Worm (Caenorhabditis elegans) whole organism, L4/young adult: ENCODE results near the gene col-171.

Experiments
- W03F9.2 ChIP-seq: fragments of 150-350 bp; optimal IDR thresholded peaks from 2 replicates; lab custom pipeline; 2014; ENCODE audit warnings: missing biosample characterization, missing genetic modification characterization
- him-1 ChIP-seq: sonication (generic microtip); optimal IDR thresholded peaks from 2 replicates; lab custom pipeline; 2016; ENCODE audit warnings: missing genotype, missing genetic modification reagents, missing genetic modification characterization, missing compliant biosample characterization

ce11 chrX:6328860-6329259, 5.2 kb upstream of the col-171 start, which contains the start of gene col-169:
- no peak for TF ChIP-seq W03F9.2 (tag; lab: Kevin White, UChicago)
- no peak for TF ChIP-seq him-1 (tag; lab: Kevin White, UChicago)
